Fruit fly (Drosophila melanogaster): ENCODE results near the gene E5.

The E5 gene

dm6 chr3R:13884929-13885328 lies 10.2 kb upstream of the E5 start:
- TF ChIP-seq foxo (GFP tag; optimal IDR thresholded peaks at IDR 0.05), result peak in 1 of 2 experiments; percentile 6
- TF ChIP-seq dsf (GFP tag; optimal IDR thresholded peaks at IDR 0.05; ENCODE audit: borderline replicate concordance), result no peak
- TF ChIP-seq ey (GFP tag; optimal IDR thresholded peaks at IDR 0.05), result peak; percentile 11
- no peak for TF ChIP-seq Hr78 (GFP tag; optimal IDR thresholded peaks at IDR 0.05)
- no peak for TF ChIP-seq br (GFP tag; optimal IDR thresholded peaks at IDR 0.05)
- no peak for TF ChIP-seq dl (GFP tag; optimal IDR thresholded peaks at IDR 0.05; ENCODE audit: insufficient read depth in 1 of 2, partially characterized antibody in 2 of 2)
- no peak for TF ChIP-seq GATAd (GFP tag; optimal IDR thresholded peaks at IDR 0.05)
- peak; percentile 32 for TF ChIP-seq h (GFP tag; optimal IDR thresholded peaks at IDR 0.05)
- TF ChIP-seq Myc (optimal IDR thresholded peaks at IDR 0.05), result no peak
- no peak for TF ChIP-seq sv (GFP tag; optimal IDR thresholded peaks at IDR 0.05)
- no peak for TF ChIP-seq tai (GFP tag; optimal IDR thresholded peaks at IDR 0.05)
- TF ChIP-seq fru (GFP tag; optimal IDR thresholded peaks at IDR 0.05), result peak; percentile 15
- no peak for TF ChIP-seq jim (GFP tag; optimal IDR thresholded peaks at IDR 0.05)
- no peak for TF ChIP-seq pan (optimal IDR thresholded peaks at IDR 0.05)
- TF ChIP-seq woc (GFP tag; optimal IDR thresholded peaks at IDR 0.05), result no peak
- TF ChIP-seq Jra (GFP tag; optimal IDR thresholded peaks at IDR 0.05), result no peak
- TF ChIP-seq brk (GFP tag; optimal IDR thresholded peaks at IDR 0.05), result no peak
- TF ChIP-seq Abd-B (GFP tag; optimal IDR thresholded peaks at IDR 0.05), result no peak
- peak; percentile 22 for TF ChIP-seq rgr (GFP tag; optimal IDR thresholded peaks at IDR 0.05)
- no peak for TF ChIP-seq CG9705 (GFP tag; optimal IDR thresholded peaks at IDR 0.05)
- TF ChIP-seq Dfd (GFP tag; optimal IDR thresholded peaks at IDR 0.05), result no peak
- no peak for TF ChIP-seq dmrt93B (GFP tag; optimal IDR thresholded peaks at IDR 0.05)

- no peak for TF ChIP-seq dl (GFP tag; optimal IDR thresholded peaks at IDR 0.05; ENCODE audit: insufficient read depth in 1 of 2, partially characterized antibody in 2 of 2)
- no peak for TF ChIP-seq tai (GFP tag; optimal IDR thresholded peaks at IDR 0.05)
- TF ChIP-seq Hnf4 (GFP tag; optimal IDR thresholded peaks at IDR 0.05), result no peak
Measured at dm6 chr3R:13883388-13883787, 8.7 kb upstream of the E5 start.

- no peak for TF ChIP-seq Myc (optimal IDR thresholded peaks at IDR 0.05)
- no peak for TF ChIP-seq fru (GFP tag; optimal IDR thresholded peaks at IDR 0.05)
- TF ChIP-seq Abd-B (GFP tag; optimal IDR thresholded peaks at IDR 0.05), result no peak
- TF ChIP-seq lola (GFP tag; optimal IDR thresholded peaks at IDR 0.05), result no peak
- no peak for TF ChIP-seq Sp1 (GFP tag; optimal IDR thresholded peaks at IDR 0.05)
- no peak for TF ChIP-seq Mio (GFP tag; optimal IDR thresholded peaks at IDR 0.05)
- TF ChIP-seq Jra (GFP tag; optimal IDR thresholded peaks at IDR 0.05), result no peak
Measured at dm6 chr3R:13880872-13881271, 6.2 kb upstream of the E5 start.

dm6 chr3R:13879349-13879748 lies 4.6 kb upstream of the E5 start:
- no peak for TF ChIP-seq Jra (GFP tag; optimal IDR thresholded peaks at IDR 0.05)
- TF ChIP-seq fru (GFP tag; optimal IDR thresholded peaks at IDR 0.05), result no peak
- no peak for TF ChIP-seq Sp1 (GFP tag; optimal IDR thresholded peaks at IDR 0.05)
- TF ChIP-seq Hr78 (GFP tag; optimal IDR thresholded peaks at IDR 0.05), result no peak
- TF ChIP-seq woc (GFP tag; optimal IDR thresholded peaks at IDR 0.05), result no peak
- no peak for TF ChIP-seq Dif (GFP tag; optimal IDR thresholded peaks at IDR 0.05; ENCODE audit: partially characterized antibody)
- no peak for TF ChIP-seq jim (GFP tag; optimal IDR thresholded peaks at IDR 0.05)
- no peak for TF ChIP-seq CG32264 (GFP tag; optimal IDR thresholded peaks at IDR 0.05)
- no peak for TF ChIP-seq sv (GFP tag; optimal IDR thresholded peaks at IDR 0.05)
- no peak for TF ChIP-seq Mio (GFP tag; optimal IDR thresholded peaks at IDR 0.05)
- TF ChIP-seq ey (GFP tag; optimal IDR thresholded peaks at IDR 0.05), result no peak
- no peak for TF ChIP-seq sage (GFP tag; optimal IDR thresholded peaks at IDR 0.05)
- TF ChIP-seq h (GFP tag; optimal IDR thresholded peaks at IDR 0.05), result no peak
- TF ChIP-seq N (GFP tag; optimal IDR thresholded peaks at IDR 0.05), result no peak
- no peak for TF ChIP-seq Rel (GFP tag; optimal IDR thresholded peaks at IDR 0.05)
- TF ChIP-seq Rel (tag; optimal IDR thresholded peaks at IDR 0.05), result no peak
- no peak for TF ChIP-seq GATAd (GFP tag; optimal IDR thresholded peaks at IDR 0.05)

- no peak for TF ChIP-seq br (GFP tag; optimal IDR thresholded peaks at IDR 0.05)
- TF ChIP-seq Hr83 (GFP tag; optimal IDR thresholded peaks at IDR 0.05; ENCODE audit: poor library complexity, severe bottlenecking), result peak; percentile 21
- TF ChIP-seq dl (GFP tag; optimal IDR thresholded peaks at IDR 0.05; ENCODE audit: insufficient read depth in 1 of 2, partially characterized antibody in 2 of 2), result peak; percentile 41 to 64
- peak; percentile 66 for TF ChIP-seq Dif (GFP tag; optimal IDR thresholded peaks at IDR 0.05; ENCODE audit: partially characterized antibody)
- TF ChIP-seq Vsx2 (GFP tag; optimal IDR thresholded peaks at IDR 0.05; ENCODE audit: partially characterized antibody), result peak; percentile 88
Measured at dm6 chr3R:13877125-13877524, 2.4 kb upstream of the E5 start.
